Fruit fly (Drosophila melanogaster) whole organism, embryonic: Measurements from ENCODE around the gene loqs.

Experiments
- BEAF-32 ChIP-seq: fragments of 200-800 bp; sonication (Bioruptor generic); optimal IDR thresholded peaks from 3 replicates; lab custom pipeline; 2017; ENCODE audit warnings: missing biosample characterization, missing genetic modification characterization, mild to moderate bottlenecking, moderate library complexity, missing genetic modification reagents
- CG10321 ChIP-seq: fragments of 200-800 bp; sonication (Bioruptor generic); IDR thresholded peaks from 2 replicates; pipeline ENCODE4 v1.3.6; 2022; ENCODE audit warnings: missing biosample characterization, missing genetic modification characterization
- CG10654 ChIP-seq: fragments of 200-800 bp; sonication (Bioruptor generic); optimal IDR thresholded peaks from 2 replicates; lab custom pipeline; 2016; ENCODE audit warnings: missing biosample characterization, missing genetic modification characterization
- CG11247 ChIP-seq: fragments of 200-800 bp; sonication (Bioruptor generic); IDR thresholded peaks from 2 replicates; pipeline ENCODE4 v1.3.6; 2022; ENCODE audit warnings: missing biosample characterization, missing genetic modification characterization
- CG1233 ChIP-seq: fragments of 200-800 bp; sonication (Bioruptor generic); optimal IDR thresholded peaks from 4 replicates; lab custom pipeline; 2018; ENCODE audit warnings: missing biosample characterization, mild to moderate bottlenecking, missing genetic modification characterization
- CG12744 ChIP-seq: fragments of 200-800 bp; sonication (Bioruptor generic); optimal IDR thresholded peaks from 2 replicates; lab custom pipeline; 2016; ENCODE audit warnings: missing biosample characterization, missing genetic modification characterization
- CG15269 ChIP-seq: fragments of 200-800 bp; sonication (Bioruptor generic); optimal IDR thresholded peaks from 2 replicates; lab custom pipeline; 2018; ENCODE audit warnings: missing biosample characterization, mild to moderate bottlenecking, missing genetic modification characterization, moderate library complexity
- CG15479 ChIP-seq: fragments of 200-800 bp; sonication (Bioruptor generic); optimal IDR thresholded peaks from 3 replicates; lab custom pipeline; 2019; ENCODE audit warnings: missing biosample characterization, mild to moderate bottlenecking, missing genetic modification characterization, moderate library complexity
- CG16813 ChIP-seq: fragments of 200-800 bp; sonication (Bioruptor generic); IDR thresholded peaks from 3 replicates; pipeline ENCODE4 v1.3.6; 2022; ENCODE audit warnings: missing biosample characterization, missing genetic modification characterization; ENCODE audit not compliant: partially characterized antibody
- CG16815 ChIP-seq: fragments of 200-800 bp; sonication (Bioruptor generic); optimal IDR thresholded peaks from 3 replicates; lab custom pipeline; 2017; ENCODE audit warnings: missing biosample characterization, mild to moderate bottlenecking, missing genetic modification characterization
- CG18476 ChIP-seq: fragments of 200-800 bp; sonication (Bioruptor generic); optimal IDR thresholded peaks from 2 replicates; lab custom pipeline; 2016; ENCODE audit warnings: missing biosample characterization, mild to moderate bottlenecking, missing genetic modification characterization
- CG30020 ChIP-seq: fragments of 200-800 bp; optimal IDR thresholded peaks from 2 replicates; lab custom pipeline; 2019; ENCODE audit warnings: missing biosample characterization, mild to moderate bottlenecking, missing genetic modification characterization, moderate library complexity
- CG3163 ChIP-seq: fragments of 200-800 bp; sonication (Bioruptor generic); optimal IDR thresholded peaks from 3 replicates; lab custom pipeline; 2016; ENCODE audit warnings: missing biosample characterization, missing genetic modification characterization
- CG33213 ChIP-seq: fragments of 200-800 bp; sonication (Bioruptor generic); optimal IDR thresholded peaks from 3 replicates; lab custom pipeline; 2016; ENCODE audit warnings: missing biosample characterization, missing genetic modification characterization
- CG4617 ChIP-seq: fragments of 200-800 bp; sonication (Bioruptor generic); optimal IDR thresholded peaks from 3 replicates; lab custom pipeline; 2016; ENCODE audit warnings: missing biosample characterization, missing genetic modification characterization, borderline replicate concordance
- CG4854 ChIP-seq: fragments of 200-800 bp; sonication (Bioruptor generic); optimal IDR thresholded peaks from 2 replicates; lab custom pipeline; 2016; ENCODE audit warnings: missing biosample characterization, missing genetic modification characterization, inconsistent platforms
- CG6683 ChIP-seq: fragments of 200-800 bp; sonication (Bioruptor generic); optimal IDR thresholded peaks from 2 replicates; lab custom pipeline; 2017; ENCODE audit warnings: missing biosample characterization, mild to moderate bottlenecking, missing genetic modification characterization, missing genetic modification reagents
- CG7357 ChIP-seq: fragments of 200-800 bp; sonication (Bioruptor generic); IDR thresholded peaks from 3 replicates; pipeline ENCODE4 v1.3.6; 2022; ENCODE audit warnings: missing biosample characterization, missing genetic modification characterization
- CG8765 ChIP-seq: fragments of 200-800 bp; sonication (Bioruptor generic); IDR thresholded peaks from 2 replicates; pipeline ENCODE4 v1.3.6; 2022; ENCODE audit warnings: missing biosample characterization, missing genetic modification characterization
- CG9876 ChIP-seq: fragments of 200-800 bp; sonication (Bioruptor generic); optimal IDR thresholded peaks from 2 replicates; lab custom pipeline; 2016; ENCODE audit warnings: missing biosample characterization, missing genetic modification characterization
- CkIIα-i1 ChIP-seq: fragments of 200-800 bp; sonication (Bioruptor generic); IDR thresholded peaks from 2 replicates; pipeline ENCODE4 v1.3.6; 2022; ENCODE audit warnings: missing biosample characterization, missing genetic modification characterization
- D19A ChIP-seq: fragments of 200-800 bp; optimal IDR thresholded peaks from 3 replicates; lab custom pipeline; 2019; ENCODE audit warnings: missing biosample characterization, mild to moderate bottlenecking, missing genetic modification characterization, moderate library complexity
- D19B ChIP-seq: fragments of 200-800 bp; sonication (Bioruptor generic); optimal IDR thresholded peaks from 2 replicates; lab custom pipeline; 2017; ENCODE audit warnings: missing biosample characterization, mild to moderate bottlenecking, missing genetic modification characterization
- E2f2 ChIP-seq: fragments of 200-800 bp; sonication (Bioruptor generic); IDR thresholded peaks from 2 replicates; pipeline ENCODE4 v1.3.6; 2022; ENCODE audit warnings: missing biosample characterization, missing genetic modification characterization
- Ets97D ChIP-seq: fragments of 200-800 bp; sonication (Bioruptor generic); optimal IDR thresholded peaks from 3 replicates; lab custom pipeline; 2016; ENCODE audit warnings: missing biosample characterization, missing genetic modification characterization
- Fer1 ChIP-seq: fragments of 200-800 bp; sonication (Bioruptor generic); optimal IDR thresholded peaks from 2 replicates; lab custom pipeline; 2017; ENCODE audit warnings: missing biosample characterization, mild to moderate bottlenecking, missing genetic modification characterization
- HLH4C ChIP-seq: fragments of 200-800 bp; sonication (Bioruptor generic); IDR thresholded peaks from 3 replicates; pipeline ENCODE4 v1.3.6; 2022; ENCODE audit warnings: missing biosample characterization, missing genetic modification characterization; ENCODE audit not compliant: partially characterized antibody
- Mrtf ChIP-seq: fragments of 200-800 bp; sonication (Bioruptor generic); IDR thresholded peaks from 3 replicates; pipeline ENCODE4 v1.3.6; 2022; ENCODE audit warnings: missing biosample characterization, missing genetic modification characterization
- PHDP ChIP-seq: fragments of 200-800 bp; sonication (Bioruptor generic); optimal IDR thresholded peaks from 3 replicates; lab custom pipeline; 2018; ENCODE audit warnings: missing biosample characterization, mild to moderate bottlenecking, missing genetic modification characterization, moderate library complexity
- Sry-β ChIP-seq: fragments of 200-800 bp; sonication (Bioruptor generic); optimal IDR thresholded peaks from 2 replicates; lab custom pipeline; 2018; ENCODE audit warnings: missing biosample characterization, mild to moderate bottlenecking, missing genetic modification characterization, moderate library complexity
- Vsx1 ChIP-seq: fragments of 200-800 bp; sonication (Bioruptor generic); optimal IDR thresholded peaks from 2 replicates; lab custom pipeline; 2017; ENCODE audit warnings: missing biosample characterization, mild to moderate bottlenecking, missing genetic modification characterization, missing genetic modification reagents
- Xrp1 ChIP-seq: fragments of 200-800 bp; sonication (Bioruptor generic); IDR thresholded peaks from 2 replicates; pipeline ENCODE4 v1.3.6; 2022; ENCODE audit warnings: missing biosample characterization, missing genetic modification characterization
- bbx ChIP-seq: fragments of 200-800 bp; sonication (Bioruptor generic); IDR thresholded peaks from 2 replicates; pipeline ENCODE4 v1.3.6; 2022; ENCODE audit warnings: missing biosample characterization, missing genetic modification characterization; ENCODE audit not compliant: partially characterized antibody
- br ChIP-seq: fragments of >200 bp; optimal IDR thresholded peaks from 2 replicates; lab custom pipeline; 2017
- caup ChIP-seq: fragments of 200-800 bp; sonication (Bioruptor generic); optimal IDR thresholded peaks from 3 replicates; lab custom pipeline; 2017; ENCODE audit warnings: missing biosample characterization, mild to moderate bottlenecking, missing genetic modification characterization, moderate library complexity; ENCODE audit not compliant: severe bottlenecking
- chm ChIP-seq: fragments of 200-800 bp; sonication (Bioruptor generic); IDR thresholded peaks from 2 replicates; pipeline ENCODE4 v1.3.6; 2022; ENCODE audit warnings: missing biosample characterization, missing genetic modification characterization
- cwo ChIP-seq: fragments of 200-800 bp; sonication (Bioruptor generic); optimal IDR thresholded peaks from 3 replicates; lab custom pipeline; 2017; ENCODE audit warnings: missing biosample characterization, missing genetic modification characterization, mild to moderate bottlenecking, moderate library complexity, missing genetic modification reagents
- dmrt99B ChIP-seq: fragments of 200-800 bp; sonication (Bioruptor generic); optimal IDR thresholded peaks from 2 replicates; lab custom pipeline; 2018; ENCODE audit warnings: missing biosample characterization, mild to moderate bottlenecking, missing genetic modification characterization, moderate library complexity
- hb ChIP-seq: fragments of 200-800 bp; sonication (Bioruptor generic); IDR thresholded peaks from 3 replicates; pipeline ENCODE4 v1.3.6; 2022; ENCODE audit warnings: missing biosample characterization, missing genetic modification characterization; ENCODE audit not compliant: partially characterized antibody
- inv ChIP-seq: fragments of 200-800 bp; sonication (Bioruptor generic); IDR thresholded peaks from 2 replicates; pipeline ENCODE4 v1.3.6; 2022; ENCODE audit warnings: missing biosample characterization, missing genetic modification characterization; ENCODE audit not compliant: partially characterized antibody
- mirr ChIP-seq: fragments of 200-800 bp; sonication (Bioruptor generic); optimal IDR thresholded peaks from 3 replicates; lab custom pipeline; 2018; ENCODE audit warnings: missing biosample characterization, mild to moderate bottlenecking, missing genetic modification characterization
- mld ChIP-seq: fragments of 200-800 bp; sonication (Bioruptor generic); IDR thresholded peaks from 3 replicates; pipeline ENCODE4 v1.3.6; 2022; ENCODE audit warnings: missing biosample characterization, missing genetic modification characterization; ENCODE audit not compliant: partially characterized antibody
- pnt ChIP-seq: fragments of 200-800 bp; sonication (Bioruptor generic); optimal IDR thresholded peaks from 3 replicates; lab custom pipeline; 2016; ENCODE audit warnings: missing biosample characterization, missing genetic modification characterization
- prd ChIP-seq, 3 experiments: fragments of >200 bp in 2 of 3; fragments of 200-800 bp in 1 of 3; sonication (Bioruptor generic) in 1 of 3; optimal IDR thresholded peaks in 2 of 3; IDR thresholded peaks in 1 of 3; 2 replicates in 2 of 3; 3 replicates in 1 of 3; pipeline versions ENCODE4 v1.3.6 to Lab custom; 2017 to 2022; ENCODE audit warnings: missing biosample characterization in 1 of 3, missing genetic modification characterization in 1 of 3
- run ChIP-seq: fragments of 200-800 bp; sonication (Bioruptor generic); optimal IDR thresholded peaks from 3 replicates; lab custom pipeline; 2018; ENCODE audit warnings: missing biosample characterization, mild to moderate bottlenecking, missing genetic modification characterization
- schlank ChIP-seq: fragments of 200-800 bp; sonication (Bioruptor generic); optimal IDR thresholded peaks from 2 replicates; lab custom pipeline; 2018; ENCODE audit warnings: missing biosample characterization, mild to moderate bottlenecking, missing genetic modification characterization
- scrt ChIP-seq: fragments of 200-800 bp; sonication (Bioruptor generic); optimal IDR thresholded peaks from 2 replicates; lab custom pipeline; 2018; ENCODE audit warnings: missing biosample characterization, mild to moderate bottlenecking, missing genetic modification characterization, moderate library complexity
- slp2 ChIP-seq: fragments of 200-800 bp; sonication (Bioruptor generic); optimal IDR thresholded peaks from 2 replicates; lab custom pipeline; 2016; ENCODE audit warnings: missing biosample characterization, missing genetic modification characterization
- zen2 ChIP-seq: fragments of 200-800 bp; sonication (Bioruptor generic); IDR thresholded peaks from 3 replicates; pipeline ENCODE4 v1.3.6; 2022; ENCODE audit warnings: missing biosample characterization, missing genetic modification characterization; ENCODE audit not compliant: partially characterized antibody

loqs gene

dm6 chr2L:13387255-13387654, 4.8 kb downstream of the loqs start, which contains the start of the genes Ing5 and CG7099 (continued):
- TF ChIP-seq D19A (tag; lab: Kevin White, UChicago) (peak; percentile 89), CG11247 (peak; percentile 95), Fer1 (GFP tag; lab: Kevin White, UChicago) (peak; percentile 94), inv (GFP tag; lab: Robert Waterston, UW) (peak; percentile 56), Sry-β (GFP tag; lab: Kevin White, UChicago) (peak; percentile 67), CG30020 (tag; lab: Kevin White, UChicago) (peak; percentile 87), CG33213 (GFP tag; lab: Kevin White, UChicago) (peak; percentile 81), PHDP (peak; percentile 96), Xrp1 (GFP tag; lab: Robert Waterston, UW) (peak; percentile 98), E2f2 (GFP tag; lab: Robert Waterston, UW) (peak; percentile 81), D19B (GFP tag; lab: Kevin White, UChicago) (peak; percentile 83), cwo (GFP tag; lab: Kevin White, UChicago) (peak; percentile 90), CG8765 (GFP tag; lab: Robert Waterston, UW) (peak; percentile 96), BEAF-32 (GFP tag; lab: Kevin White, UChicago) (peak; percentile 70), CG4617 (peak; percentile 97), mld (GFP tag; lab: Robert Waterston, UW) (no peak), mirr (GFP tag; lab: Kevin White, UChicago) (peak; percentile 91), CG12744 (GFP tag; lab: Kevin White, UChicago) (peak; percentile 90), CG10321 (peak; percentile 73), CG3163 (peak; percentile 61), dmrt99B (peak; percentile 93), caup (GFP tag; lab: Kevin White, UChicago) (peak; percentile 95), Vsx1 (GFP tag; lab: Kevin White, UChicago) (peak; percentile 93), prd (optimal IDR thresholded peaks at IDR 0.05; lab: Kevin White, UChicago) (no peak), prd (GFP tag; IDR thresholded peaks at IDR 0.05; lab: Robert Waterston, UW) (peak; percentile 98), CG18476 (peak; percentile 95), run (tag; lab: Kevin White, UChicago) (peak; percentile 90), pnt (peak; percentile 89), bbx (peak; percentile 53), chm (GFP tag; lab: Robert Waterston, UW) (peak; percentile 94), Ets97D (GFP tag; lab: Kevin White, UChicago) (peak; percentile 86), CG9876 (peak; percentile 75), CG16813 (GFP tag; lab: Robert Waterston, UW) (peak; percentile 62), hb (GFP tag; lab: Robert Waterston, UW) (peak; percentile 76; the same call in 2 of the 3 replicates), CG4854 (GFP tag; lab: Kevin White, UChicago) (peak; percentile 96), CG1233 (peak; percentile 94), CG15479 (GFP tag; lab: Kevin White, UChicago) (peak; percentile 36), CkIIα-i1 (GFP tag; lab: Robert Waterston, UW) (peak; percentile 73; the same call in 1 of the 2 replicates), zen2 (no peak; the same call in 2 of the 3 replicates), schlank (tag; lab: Kevin White, UChicago) (peak; percentile 80), slp2 (GFP tag; lab: Kevin White, UChicago) (peak; percentile 86), br (lab: Kevin White, UChicago) (no peak), CG6683 (GFP tag; lab: Kevin White, UChicago) (peak; percentile 85), CG16815 (GFP tag; lab: Kevin White, UChicago) (peak; percentile 95), CG7357 (GFP tag; lab: Robert Waterston, UW) (peak; percentile 89), CG10654 (peak; percentile 96), scrt (GFP tag; lab: Kevin White, UChicago) (peak; percentile 92), Mrtf (GFP tag; lab: Robert Waterston, UW) (peak; percentile 94), HLH4C (peak; percentile 71), CG15269 (peak; percentile 96)
